Fruit fly (Drosophila melanogaster): ENCODE data around the gene CG7886.

CG7886 gene

dm6 chr3R:14654976-14655896 lies 12.9 kb upstream of the CG7886 start (continued):
- TF ChIP-seq Dek (tag; optimal IDR thresholded peaks at IDR 0.05) = peak; percentile 91
- TF ChIP-seq CG1024 (GFP tag; IDR thresholded peaks at IDR 0.05) = peak; percentile 80
- peak; percentile 95 for TF ChIP-seq Rfx (GFP tag; IDR thresholded peaks at IDR 0.05)
- peak; percentile 97 for TF ChIP-seq CG2678 (tag; optimal IDR thresholded peaks at IDR 0.05)
- TF ChIP-seq CG10209 (GFP tag; optimal IDR thresholded peaks at IDR 0.05) = peak; percentile 91
- TF ChIP-seq tio (GFP tag; optimal IDR thresholded peaks at IDR 0.05) = peak; percentile 87
- TF ChIP-seq CG13424 (tag; optimal IDR thresholded peaks at IDR 0.05) = peak; percentile 96
- TF ChIP-seq gsb-n (tag; optimal IDR thresholded peaks at IDR 0.05) = peak; percentile 92
- TF ChIP-seq CG3281 (GFP tag; optimal IDR thresholded peaks at IDR 0.05) = peak; percentile 96
- peak; percentile 94 for TF ChIP-seq zfh1 (GFP tag; IDR thresholded peaks at IDR 0.05)
- TF ChIP-seq scrt (GFP tag; optimal IDR thresholded peaks at IDR 0.05) = peak; percentile 91
- TF ChIP-seq ttk (GFP tag; IDR thresholded peaks at IDR 0.05) = peak; percentile 88
- TF ChIP-seq chm (GFP tag; IDR thresholded peaks at IDR 0.05) = peak; percentile 72
- TF ChIP-seq CG9797 (GFP tag; optimal IDR thresholded peaks at IDR 0.05) = peak; percentile 27
- TF ChIP-seq sr (GFP tag; IDR thresholded peaks at IDR 0.05) = peak; percentile 70; the same call in 2 of the 3 replicates
- TF ChIP-seq CG8765 (GFP tag; IDR thresholded peaks at IDR 0.05) = peak; percentile 90
- TF ChIP-seq CG10565 (GFP tag; optimal IDR thresholded peaks at IDR 0.05) = peak; percentile 55
- TF ChIP-seq trem (tag; optimal IDR thresholded peaks at IDR 0.05) = peak; percentile 88
- no peak for TF ChIP-seq pan (optimal IDR thresholded peaks at IDR 0.05)
- peak in 1 of 2 experiments; percentile 93 for TF ChIP-seq pan (GFP tag; optimal IDR thresholded peaks at IDR 0.05 in 1 of 2, IDR thresholded peaks at IDR 0.05 in 1 of 2)
- peak; percentile 89 for TF ChIP-seq CG12744 (GFP tag; optimal IDR thresholded peaks at IDR 0.05)
- peak; percentile 41 for TF ChIP-seq CG14965 (GFP tag; optimal IDR thresholded peaks at IDR 0.05; ENCODE audit: borderline replicate concordance)
- TF ChIP-seq Dll (GFP tag; IDR thresholded peaks at IDR 0.05; ENCODE audit: partially characterized antibody) = peak; percentile 70; the same call in 2 of the 4 replicates
- TF ChIP-seq CkIIα-i1 (GFP tag; IDR thresholded peaks at IDR 0.05) = 0 out of 2 replicates have a peak, but pooled peaks have one; percentile 37
- TF ChIP-seq sd (tag; optimal IDR thresholded peaks at IDR 0.05) = peak; percentile 82
- peak; percentile 82 for TF ChIP-seq wor (GFP tag; IDR thresholded peaks at IDR 0.05)
- TF ChIP-seq danr (GFP tag; IDR thresholded peaks at IDR 0.05) = peak; percentile 87
- peak; percentile 94 for TF ChIP-seq Fer3 (tag; optimal IDR thresholded peaks at IDR 0.05)
- TF ChIP-seq BEAF-32 (GFP tag; optimal IDR thresholded peaks at IDR 0.05) = peak; percentile 83
- peak; percentile 92 for TF ChIP-seq nau (GFP tag; optimal IDR thresholded peaks at IDR 0.05)
- TF ChIP-seq Hand (GFP tag; optimal IDR thresholded peaks at IDR 0.05) = peak; percentile 93
- peak; percentile 80 for TF ChIP-seq CG17912 (GFP tag; optimal IDR thresholded peaks at IDR 0.05)
- peak; percentile 89 for TF ChIP-seq Sox100B (GFP tag; optimal IDR thresholded peaks at IDR 0.05)
- no peak for TF ChIP-seq sc (optimal IDR thresholded peaks at IDR 0.05)
- peak; percentile 85 for TF ChIP-seq sc (GFP tag; optimal IDR thresholded peaks at IDR 0.05)
- peak; percentile 82 for TF ChIP-seq CG10654 (GFP tag; optimal IDR thresholded peaks at IDR 0.05)
- TF ChIP-seq CG12104 (GFP tag; optimal IDR thresholded peaks at IDR 0.05) = peak; percentile 83
- TF ChIP-seq CG14014 (GFP tag; IDR thresholded peaks at IDR 0.05) = peak; percentile 94
- TF ChIP-seq pzg (GFP tag; optimal IDR thresholded peaks at IDR 0.05) = peak; percentile 43
- peak; percentile 86 for TF ChIP-seq twi (tag; optimal IDR thresholded peaks at IDR 0.05)
- TF ChIP-seq CG15514 (GFP tag; optimal IDR thresholded peaks at IDR 0.05) = peak; percentile 90
- TF ChIP-seq Tbp (GFP tag; optimal IDR thresholded peaks at IDR 0.05) = no peak
- peak; percentile 94 for TF ChIP-seq CG17568 (GFP tag; optimal IDR thresholded peaks at IDR 0.05)
- TF ChIP-seq amos (GFP tag; IDR thresholded peaks at IDR 0.05; ENCODE audit: partially characterized antibody) = peak; percentile 71
- peak; percentile 93 for TF ChIP-seq CG15479 (GFP tag; optimal IDR thresholded peaks at IDR 0.05)
- peak; percentile 91 for TF ChIP-seq tin (GFP tag; optimal IDR thresholded peaks at IDR 0.05)
- peak; percentile 89 for TF ChIP-seq otp (GFP tag; IDR thresholded peaks at IDR 0.05)
- peak; percentile 74 for TF ChIP-seq disco-r (GFP tag; optimal IDR thresholded peaks at IDR 0.05)

Data from whole organism, embryonic.